Fruit fly (Drosophila melanogaster): ENCODE results near the gene Atg17.

Gene Atg17

DNA sequence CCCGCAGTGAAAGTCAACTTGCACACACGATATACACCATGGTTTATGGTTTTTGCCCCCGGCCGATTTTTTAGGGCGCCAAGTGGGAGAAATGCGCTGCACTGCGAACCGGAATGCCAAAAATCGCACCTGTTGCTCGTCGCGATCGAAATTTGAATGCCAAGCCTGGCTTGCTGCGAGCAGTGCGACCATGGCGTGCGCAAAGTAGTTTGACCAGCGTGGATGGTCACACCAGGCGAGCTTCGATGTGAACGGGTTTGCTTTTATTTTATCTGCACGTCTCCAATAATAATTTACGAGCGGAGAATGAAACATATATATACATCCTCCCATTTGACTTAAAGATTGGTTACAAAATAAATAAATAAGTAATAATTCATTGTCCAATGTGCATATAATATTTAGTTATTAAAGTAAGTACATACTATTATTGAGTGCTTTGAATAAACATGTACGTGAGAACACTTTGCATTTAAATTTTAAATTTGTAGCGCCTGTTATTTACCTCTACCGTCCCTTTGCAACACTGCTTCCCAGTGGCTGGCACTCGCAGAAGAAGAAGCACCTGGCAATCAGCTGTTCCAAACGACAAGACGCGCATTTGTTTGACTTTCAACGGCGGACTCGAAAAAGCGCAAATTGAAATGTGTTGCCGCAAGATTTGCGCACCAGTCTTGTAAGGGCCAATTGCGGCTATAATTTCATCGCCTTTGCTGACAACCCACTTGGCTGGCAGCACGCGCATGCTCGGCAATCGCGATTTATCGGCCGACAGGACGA is 15.9 kb downstream of the Atg17 start, which contains the start of the genes Rab23 and plx (continued):
- no peak for TF ChIP-seq pum (GFP tag; optimal IDR thresholded peaks at IDR 0.05)
- TF ChIP-seq CG4854 (GFP tag; optimal IDR thresholded peaks at IDR 0.05): no peak
- TF ChIP-seq CG6654 (GFP tag; optimal IDR thresholded peaks at IDR 0.05): no peak
- no peak for TF ChIP-seq CG3995 (GFP tag; optimal IDR thresholded peaks at IDR 0.05)
- no peak for TF ChIP-seq CG17568 (GFP tag; optimal IDR thresholded peaks at IDR 0.05)
- peak; percentile 85 for TF ChIP-seq CG17802 (tag; optimal IDR thresholded peaks at IDR 0.05)
- TF ChIP-seq NC2α (GFP tag; optimal IDR thresholded peaks at IDR 0.05): no peak
- no peak for TF ChIP-seq ara (GFP tag; IDR thresholded peaks at IDR 0.05)
- no peak for TF ChIP-seq fd64A (GFP tag; optimal IDR thresholded peaks at IDR 0.05)
- no peak for TF ChIP-seq Opbp (GFP tag; IDR thresholded peaks at IDR 0.05; ENCODE audit: partially characterized antibody)
- no peak for TF ChIP-seq Six4 (GFP tag; optimal IDR thresholded peaks at IDR 0.05)
- TF ChIP-seq CG10654 (GFP tag; optimal IDR thresholded peaks at IDR 0.05): no peak
- TF ChIP-seq Antp (GFP tag; optimal IDR thresholded peaks at IDR 0.05): peak; percentile 7
- TF ChIP-seq Sox102F (GFP tag; optimal IDR thresholded peaks at IDR 0.05): no peak
- TF ChIP-seq fd3F (GFP tag; optimal IDR thresholded peaks at IDR 0.05): no peak
- TF ChIP-seq otp (GFP tag; IDR thresholded peaks at IDR 0.05): no peak
- TF ChIP-seq Meics (GFP tag; optimal IDR thresholded peaks at IDR 0.05): no peak
- TF ChIP-seq CG18262 (tag; optimal IDR thresholded peaks at IDR 0.05): no peak
- TF ChIP-seq Dbx (GFP tag; IDR thresholded peaks at IDR 0.05): no peak
- no peak for TF ChIP-seq CG1602 (GFP tag; optimal IDR thresholded peaks at IDR 0.05)
- TF ChIP-seq chif (GFP tag; optimal IDR thresholded peaks at IDR 0.05): no peak
- TF ChIP-seq CG4282 (GFP tag; optimal IDR thresholded peaks at IDR 0.05): no peak
- no peak for TF ChIP-seq fd96Cb (tag; optimal IDR thresholded peaks at IDR 0.05)
- TF ChIP-seq NK7.1 (GFP tag; optimal IDR thresholded peaks at IDR 0.05): no peak
- TF ChIP-seq lov (optimal IDR thresholded peaks at IDR 0.05): no peak
- no peak for TF ChIP-seq lov (GFP tag; IDR thresholded peaks at IDR 0.05)
- no peak for TF ChIP-seq emc (GFP tag; optimal IDR thresholded peaks at IDR 0.05)
- TF ChIP-seq gem (tag; optimal IDR thresholded peaks at IDR 0.05): peak; percentile 27
- no peak for TF ChIP-seq Oli (tag; optimal IDR thresholded peaks at IDR 0.05)
- TF ChIP-seq HmgD (GFP tag; optimal IDR thresholded peaks at IDR 0.05): no peak
- no peak for TF ChIP-seq caup (GFP tag; optimal IDR thresholded peaks at IDR 0.05; ENCODE audit: severe bottlenecking)
- TF ChIP-seq CG10543 (GFP tag; optimal IDR thresholded peaks at IDR 0.05): no peak
- peak; percentile 39 for TF ChIP-seq Elba2 (GFP tag; optimal IDR thresholded peaks at IDR 0.05)
- TF ChIP-seq tgo (GFP tag; IDR thresholded peaks at IDR 0.05): no peak
- TF ChIP-seq cas (GFP tag; IDR thresholded peaks at IDR 0.05): no peak
- no peak for TF ChIP-seq ttk (GFP tag; IDR thresholded peaks at IDR 0.05)
- TF ChIP-seq H2.0 (GFP tag; IDR thresholded peaks at IDR 0.05): no peak
- no peak for TF ChIP-seq CG1024 (GFP tag; IDR thresholded peaks at IDR 0.05)
- TF ChIP-seq crol (GFP tag; IDR thresholded peaks at IDR 0.05): no peak
- no peak for TF ChIP-seq Hmx (GFP tag; optimal IDR thresholded peaks at IDR 0.05)
- no peak for TF ChIP-seq CG11696 (GFP tag; IDR thresholded peaks at IDR 0.05)
- TF ChIP-seq CG12744 (GFP tag; optimal IDR thresholded peaks at IDR 0.05): no peak
- no peak for TF ChIP-seq gcm (GFP tag; optimal IDR thresholded peaks at IDR 0.05)
- TF ChIP-seq ap (GFP tag; IDR thresholded peaks at IDR 0.05): no peak
- TF ChIP-seq crc (GFP tag; optimal IDR thresholded peaks at IDR 0.05): no peak
- peak; percentile 71 for TF ChIP-seq CG7357 (GFP tag; IDR thresholded peaks at IDR 0.05)
- TF ChIP-seq Dfd (GFP tag; optimal IDR thresholded peaks at IDR 0.05): no peak
- no peak for TF ChIP-seq jumu (GFP tag; optimal IDR thresholded peaks at IDR 0.05)
- TF ChIP-seq disco-r (GFP tag; optimal IDR thresholded peaks at IDR 0.05): no peak
- TF ChIP-seq twi (tag; optimal IDR thresholded peaks at IDR 0.05): no peak
- TF ChIP-seq CG18011 (GFP tag; optimal IDR thresholded peaks at IDR 0.05): no peak
